Worm (Caenorhabditis elegans): ENCODE results near the gene sqrd-1.
"Not testable (repeated sequence)": the region's sequence is repeated elsewhere in the genome, so short reads cannot be mapped to it uniquely, and the experiment has no call there.

DNA sequence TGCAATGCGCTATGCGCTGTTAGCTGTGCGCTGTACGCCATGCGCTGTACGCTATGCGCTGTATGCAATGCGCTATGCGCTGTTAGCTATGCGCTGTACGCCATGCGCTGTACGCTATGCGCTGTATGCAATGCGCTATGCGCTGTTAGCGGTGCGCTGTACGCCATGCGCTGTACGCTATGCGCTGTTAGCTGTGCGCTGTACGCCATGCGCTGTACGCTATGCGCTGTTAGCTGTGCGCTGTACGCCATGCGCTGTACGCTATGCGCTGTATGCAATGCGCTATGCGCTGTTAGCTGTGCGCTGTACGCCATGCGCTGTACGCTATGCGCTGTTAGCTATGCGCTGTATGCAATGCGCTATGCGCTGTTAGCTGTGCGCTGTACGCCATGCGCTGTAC lies 11.3 kb upstream of the sqrd-1 start:
- not testable (repeated sequence) for TF ChIP-seq C06A6.2 (GFP tag; conservative IDR thresholded peaks at IDR 0.05); ztf-22 (GFP tag; optimal IDR thresholded peaks at IDR 0.05); K12H6.12 (tag; optimal IDR thresholded peaks at IDR 0.05); K11D2.4 (GFP tag; IDR thresholded peaks at IDR 0.05); unc-62 (GFP tag; optimal IDR thresholded peaks at IDR 0.05); ama-1 (optimal IDR thresholded peaks at IDR 0.05); ama-1 (GFP tag; optimal IDR thresholded peaks at IDR 0.05); Y56A3A.18 (GFP tag; IDR thresholded peaks at IDR 0.05)

Measured in whole organism, young adult.